Worm (Caenorhabditis elegans): ENCODE results near the gene cdh-8.

DNA sequence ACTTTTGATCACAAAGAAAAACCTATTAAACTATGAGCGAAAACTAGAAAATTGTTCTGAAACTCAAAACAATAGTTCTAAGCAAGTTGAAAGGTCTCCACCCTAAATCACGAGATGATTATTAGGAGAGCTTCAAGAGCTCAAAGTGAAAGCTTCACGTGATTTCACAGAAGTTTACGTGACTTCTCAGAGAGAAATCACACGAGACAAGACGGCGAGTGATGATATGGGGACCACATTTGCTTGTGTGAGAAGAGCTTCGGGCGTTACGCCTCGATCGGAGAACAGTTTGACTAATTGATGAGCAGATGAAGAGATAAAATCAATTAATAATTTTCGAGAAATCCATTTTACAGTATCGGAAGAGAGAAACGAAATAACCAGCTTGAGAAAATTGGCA, 25.4 kb downstream of the cdh-8 start:
- no peak for TF ChIP-seq C17E4.6 (GFP tag; IDR thresholded peaks at IDR 0.05)
- TF ChIP-seq Y79H2A.3 (GFP tag; conservative IDR thresholded peaks at IDR 0.05) = no peak
- TF ChIP-seq ama-1 (optimal IDR thresholded peaks at IDR 0.05) = no peak
- TF ChIP-seq ama-1 (GFP tag; optimal IDR thresholded peaks at IDR 0.05) = no peak
- TF ChIP-seq let-526 (GFP tag; IDR thresholded peaks at IDR 0.05) = no peak
- TF ChIP-seq madf-10 (tag; optimal IDR thresholded peaks at IDR 0.05) = no peak
- no peak for TF ChIP-seq lin-35 (GFP tag; optimal IDR thresholded peaks at IDR 0.05)
- no peak for TF ChIP-seq mcd-1 (GFP tag; IDR thresholded peaks at IDR 0.05)
- TF ChIP-seq zim-3 (tag; optimal IDR thresholded peaks at IDR 0.05) = no peak

Data from whole organism, young adult.